Fruit fly (Drosophila melanogaster) whole organism, embryonic: ENCODE results near the gene Rack1.

Source experiments
- Asciz ChIP-seq: fragments of 200-800 bp; sonication (Bioruptor generic); optimal IDR thresholded peaks from 2 replicates; lab custom pipeline; 2017; ENCODE audit warnings: missing biosample characterization, mild to moderate bottlenecking, missing genetic modification characterization, missing genetic modification reagents
- Bgb ChIP-seq: fragments of 200-800 bp; sonication (Bioruptor generic); IDR thresholded peaks from 2 replicates; pipeline ENCODE4 v1.3.6; 2022; ENCODE audit warnings: missing biosample characterization, missing genetic modification characterization; ENCODE audit not compliant: partially characterized antibody
- CG10462 ChIP-seq: fragments of 200-800 bp; sonication (Bioruptor generic); optimal IDR thresholded peaks from 2 replicates; lab custom pipeline; 2016; ENCODE audit warnings: missing biosample characterization, missing genetic modification characterization
- CG10543 ChIP-seq: fragments of 200-800 bp; sonication (Bioruptor generic); optimal IDR thresholded peaks from 3 replicates; lab custom pipeline; 2017; ENCODE audit warnings: missing biosample characterization, mild to moderate bottlenecking, missing genetic modification characterization, moderate library complexity
- CG10565 ChIP-seq: fragments of 200-800 bp; sonication (Bioruptor generic); optimal IDR thresholded peaks from 3 replicates; lab custom pipeline; 2016; ENCODE audit warnings: missing biosample characterization, mild to moderate bottlenecking, missing genetic modification characterization
- CG12071 ChIP-seq: fragments of 200-800 bp; sonication (Bioruptor generic); optimal IDR thresholded peaks from 3 replicates; lab custom pipeline; 2018; ENCODE audit warnings: missing biosample characterization, mild to moderate bottlenecking, missing genetic modification characterization
- CG12219 ChIP-seq: fragments of 200-800 bp; sonication (Bioruptor generic); optimal IDR thresholded peaks from 3 replicates; lab custom pipeline; 2018; ENCODE audit warnings: missing biosample characterization, mild to moderate bottlenecking, missing genetic modification characterization
- CG12299 ChIP-seq: fragments of 200-800 bp; sonication (Bioruptor generic); optimal IDR thresholded peaks from 2 replicates; lab custom pipeline; 2018; ENCODE audit warnings: missing biosample characterization, mild to moderate bottlenecking, missing genetic modification characterization
- CG12659 ChIP-seq: fragments of 200-800 bp; sonication (Bioruptor generic); optimal IDR thresholded peaks from 3 replicates; lab custom pipeline; 2017; ENCODE audit warnings: mild to moderate bottlenecking, missing biosample characterization, missing genetic modification reagents, missing genetic modification characterization
- CG13123 ChIP-seq: fragments of 200-800 bp; sonication (Bioruptor generic); optimal IDR thresholded peaks from 2 replicates; lab custom pipeline; 2016; ENCODE audit warnings: missing biosample characterization, missing genetic modification characterization
- CG15514 ChIP-seq: fragments of 200-800 bp; sonication (Bioruptor generic); optimal IDR thresholded peaks from 3 replicates; lab custom pipeline; 2017; ENCODE audit warnings: missing biosample characterization, missing genetic modification characterization, mild to moderate bottlenecking, moderate library complexity, missing genetic modification reagents
- CG17359 ChIP-seq: fragments of 200-800 bp; sonication (Bioruptor generic); optimal IDR thresholded peaks from 3 replicates; lab custom pipeline; 2018; ENCODE audit warnings: missing biosample characterization, mild to moderate bottlenecking, missing genetic modification characterization, moderate library complexity
- CG2129 ChIP-seq: fragments of 200-800 bp; sonication (Bioruptor generic); IDR thresholded peaks from 2 replicates; pipeline ENCODE4 v1.3.6; 2022; ENCODE audit warnings: missing biosample characterization, missing genetic modification characterization; ENCODE audit not compliant: partially characterized antibody
- CG30431 ChIP-seq: fragments of 200-800 bp; sonication (Bioruptor generic); optimal IDR thresholded peaks from 2 replicates; lab custom pipeline; 2017; ENCODE audit warnings: missing biosample characterization, missing genetic modification characterization
- CG32772 ChIP-seq: fragments of 200-800 bp; sonication (Bioruptor generic); IDR thresholded peaks from 2 replicates; pipeline ENCODE4 v1.3.6; 2022; ENCODE audit warnings: missing biosample characterization, missing genetic modification characterization
- CG3995 ChIP-seq: fragments of 200-800 bp; sonication (Bioruptor generic); optimal IDR thresholded peaks from 3 replicates; lab custom pipeline; 2016; ENCODE audit warnings: missing biosample characterization, missing genetic modification characterization
- CG43689 ChIP-seq: fragments of 200-800 bp; sonication (Bioruptor generic); IDR thresholded peaks from 2 replicates; pipeline ENCODE4 v1.3.6; 2022; ENCODE audit warnings: missing biosample characterization, missing genetic modification characterization
- CG7556 ChIP-seq: fragments of 200-800 bp; sonication (Bioruptor generic); optimal IDR thresholded peaks from 2 replicates; lab custom pipeline; 2017; ENCODE audit warnings: missing biosample characterization, mild to moderate bottlenecking, missing genetic modification characterization
- CG7786 ChIP-seq: fragments of 200-800 bp; sonication (Bioruptor generic); optimal IDR thresholded peaks from 2 replicates; lab custom pipeline; 2016; ENCODE audit warnings: missing biosample characterization, missing genetic modification characterization
- CG7839 ChIP-seq: fragments of 200-800 bp; sonication (Bioruptor generic); optimal IDR thresholded peaks from 3 replicates; lab custom pipeline; 2018; ENCODE audit warnings: missing biosample characterization, mild to moderate bottlenecking, missing genetic modification characterization, moderate library complexity
- CG7987 ChIP-seq: fragments of 200-800 bp; sonication (Bioruptor generic); optimal IDR thresholded peaks from 2 replicates; lab custom pipeline; 2018; ENCODE audit warnings: missing biosample characterization, mild to moderate bottlenecking, missing genetic modification characterization, moderate library complexity
- CG9727 ChIP-seq: fragments of 200-800 bp; sonication (Bioruptor generic); optimal IDR thresholded peaks from 3 replicates; lab custom pipeline; 2017; ENCODE audit warnings: missing biosample characterization, mild to moderate bottlenecking, missing genetic modification characterization
- Dp ChIP-seq: fragments of 200-800 bp; sonication (Bioruptor generic); optimal IDR thresholded peaks from 2 replicates; lab custom pipeline; 2018; ENCODE audit warnings: missing biosample characterization, mild to moderate bottlenecking, missing genetic modification characterization, moderate library complexity
- E2f2 ChIP-seq: fragments of 200-800 bp; sonication (Bioruptor generic); IDR thresholded peaks from 2 replicates; pipeline ENCODE4 v1.3.6; 2022; ENCODE audit warnings: missing biosample characterization, missing genetic modification characterization
- Ets65A ChIP-seq: fragments of 200-800 bp; sonication (Bioruptor generic); peaks from one replicate; lab custom pipeline; 2016; ENCODE audit warnings: missing biosample characterization, missing genetic modification characterization
- HmgD ChIP-seq: fragments of 200-800 bp; sonication (Bioruptor generic); optimal IDR thresholded peaks from 3 replicates; lab custom pipeline; 2016; ENCODE audit warnings: missing biosample characterization, missing genetic modification characterization
- Jarid2 ChIP-seq: fragments of 200-800 bp; sonication (Bioruptor generic); optimal IDR thresholded peaks from 3 replicates; lab custom pipeline; 2017; ENCODE audit warnings: mild to moderate bottlenecking, missing biosample characterization, missing genetic modification reagents, missing genetic modification characterization
- MBD-R2 ChIP-seq: fragments of 200-800 bp; sonication (Bioruptor generic); IDR thresholded peaks from 2 replicates; pipeline ENCODE4 v1.3.6; 2022; ENCODE audit warnings: missing biosample characterization, missing genetic modification characterization
- Meics ChIP-seq: fragments of 200-800 bp; sonication (Bioruptor generic); optimal IDR thresholded peaks from 2 replicates; lab custom pipeline; 2017; ENCODE audit warnings: missing biosample characterization, mild to moderate bottlenecking, missing genetic modification characterization
- Oli ChIP-seq: fragments of 200-800 bp; sonication (Bioruptor generic); optimal IDR thresholded peaks from 2 replicates; lab custom pipeline; 2018; ENCODE audit warnings: missing biosample characterization, mild to moderate bottlenecking, missing genetic modification characterization, moderate library complexity
- Rx ChIP-seq: fragments of 200-800 bp; sonication (Bioruptor generic); IDR thresholded peaks from 2 replicates; pipeline ENCODE4 v1.3.6; 2022; ENCODE audit warnings: missing biosample characterization, missing genetic modification characterization
- Sry-δ ChIP-seq: fragments of 200-800 bp; sonication (Bioruptor generic); optimal IDR thresholded peaks from 2 replicates; lab custom pipeline; 2016; ENCODE audit warnings: missing biosample characterization, missing genetic modification characterization
- ash1 ChIP-seq: fragments of 200-800 bp; sonication (Bioruptor generic); optimal IDR thresholded peaks from 2 replicates; lab custom pipeline; 2018; ENCODE audit warnings: missing biosample characterization, mild to moderate bottlenecking, missing genetic modification characterization
- bigmax ChIP-seq: fragments of 200-800 bp; sonication (Bioruptor generic); optimal IDR thresholded peaks from 2 replicates; lab custom pipeline; 2018; ENCODE audit warnings: missing biosample characterization, mild to moderate bottlenecking, missing genetic modification characterization
- ci ChIP-seq: fragments of 200-800 bp; sonication (Bioruptor generic); IDR thresholded peaks from 3 replicates; pipeline ENCODE4 v1.3.6; 2022; ENCODE audit warnings: missing biosample characterization, missing genetic modification characterization
- crp ChIP-seq, 2 experiments: fragments of 200-800 bp; sonication (Bioruptor generic); optimal IDR thresholded peaks; 2 replicates in 1 of 2; 3 replicates in 1 of 2; lab custom pipeline; 2017; ENCODE audit warnings: missing biosample characterization in 2 of 2, missing genetic modification characterization in 2 of 2, mild to moderate bottlenecking in 1 of 2, moderate library complexity in 1 of 2
- fru ChIP-seq: fragments of >200 bp; optimal IDR thresholded peaks from 2 replicates; lab custom pipeline; 2017
- fu2 ChIP-seq: fragments of 200-800 bp; sonication (Bioruptor generic); optimal IDR thresholded peaks from 2 replicates; lab custom pipeline; 2016; ENCODE audit warnings: missing biosample characterization, missing genetic modification characterization
- grau ChIP-seq: fragments of 200-800 bp; optimal IDR thresholded peaks from 3 replicates; lab custom pipeline; 2019; ENCODE audit warnings: missing biosample characterization, mild to moderate bottlenecking, missing genetic modification characterization, moderate library complexity
- grn ChIP-seq: fragments of 200-800 bp; sonication (Bioruptor generic); optimal IDR thresholded peaks from 3 replicates; lab custom pipeline; 2017; ENCODE audit warnings: missing biosample characterization, missing genetic modification characterization
- hth ChIP-seq: fragments of >200 bp; optimal IDR thresholded peaks from 2 replicates; lab custom pipeline; 2017; ENCODE audit warnings: inconsistent platforms
- lov ChIP-seq, 2 experiments: fragments of 200-800 bp in 1 of 2; fragments of >200 bp in 1 of 2; sonication (Bioruptor generic) in 1 of 2; IDR thresholded peaks in 1 of 2; optimal IDR thresholded peaks in 1 of 2; 2 replicates in 1 of 2; 3 replicates in 1 of 2; pipeline versions ENCODE4 v1.3.6 to Lab custom; 2017 to 2022; ENCODE audit warnings: missing biosample characterization in 1 of 2, missing genetic modification characterization in 1 of 2
- nerfin-2 ChIP-seq: fragments of 200-800 bp; sonication (Bioruptor generic); IDR thresholded peaks from 2 replicates; pipeline ENCODE4 v1.3.6; 2022; ENCODE audit warnings: missing biosample characterization, missing genetic modification characterization; ENCODE audit not compliant: partially characterized antibody
- psq ChIP-seq: fragments of 200-800 bp; sonication (Bioruptor generic); optimal IDR thresholded peaks from 2 replicates; lab custom pipeline; 2017; ENCODE audit warnings: missing biosample characterization, missing genetic modification characterization
- shn ChIP-seq: fragments of 200-800 bp; sonication (Bioruptor generic); optimal IDR thresholded peaks from 3 replicates; lab custom pipeline; 2016; ENCODE audit warnings: missing biosample characterization, missing genetic modification characterization
- sim ChIP-seq: fragments of 200-800 bp; sonication (Bioruptor generic); IDR thresholded peaks from 2 replicates; pipeline ENCODE4 v1.3.6; 2022; ENCODE audit warnings: missing biosample characterization, missing genetic modification characterization
- stc ChIP-seq: fragments of 200-800 bp; sonication (Bioruptor generic); IDR thresholded peaks from 2 replicates; pipeline ENCODE4 v1.3.6; 2022; ENCODE audit warnings: missing biosample characterization, missing genetic modification characterization
- tgo ChIP-seq: fragments of 200-800 bp; sonication (Bioruptor generic); IDR thresholded peaks from 3 replicates; pipeline ENCODE4 v1.3.6; 2022; ENCODE audit warnings: missing biosample characterization, missing genetic modification characterization
- tna ChIP-seq: fragments of 200-800 bp; sonication (Bioruptor generic); IDR thresholded peaks from 2 replicates; pipeline ENCODE4 v1.3.6; 2022; ENCODE audit warnings: missing biosample characterization, missing genetic modification characterization; ENCODE audit not compliant: partially characterized antibody
- zen2 ChIP-seq: fragments of 200-800 bp; sonication (Bioruptor generic); IDR thresholded peaks from 3 replicates; pipeline ENCODE4 v1.3.6; 2022; ENCODE audit warnings: missing biosample characterization, missing genetic modification characterization; ENCODE audit not compliant: partially characterized antibody

The Rack1 gene

DNA sequence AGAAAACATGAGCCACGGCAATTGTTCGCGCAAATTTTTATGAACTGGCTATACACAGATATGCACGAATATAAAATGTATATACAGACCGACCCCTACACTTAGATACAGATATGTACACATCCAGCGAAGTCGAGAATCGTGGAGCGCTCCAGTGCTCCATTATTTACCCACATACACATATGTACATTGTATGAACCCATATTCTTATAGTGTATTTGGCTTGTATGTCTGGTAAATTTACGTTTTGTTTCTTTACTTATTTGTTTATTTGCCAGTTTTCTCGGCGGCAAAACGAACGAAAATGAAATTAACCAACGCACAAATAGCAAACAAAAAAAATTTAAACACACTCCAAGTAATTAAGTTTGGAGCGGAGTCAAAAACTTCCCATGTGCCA is 13.8 kb downstream of the Rack1 start (continued):
- TF ChIP-seq ash1 (GFP tag; lab: Kevin White, UChicago) (peak; percentile 56), hth (lab: Kevin White, UChicago) (no peak), psq (no peak), HmgD (no peak), lov (optimal IDR thresholded peaks at IDR 0.05; lab: Kevin White, UChicago) (no peak), lov (GFP tag; IDR thresholded peaks at IDR 0.05; lab: Robert Waterston, UW) (0 out of 3 replicates have a peak, but pooled peaks have one; percentile 55), sim (GFP tag; lab: Robert Waterston, UW) (no peak), fu2 (GFP tag; lab: Kevin White, UChicago) (no peak), CG30431 (GFP tag; lab: Kevin White, UChicago) (no peak), Ets65A (no peak), CG15514 (GFP tag; lab: Kevin White, UChicago) (peak; percentile 53), CG10462 (no peak), CG7786 (no peak), Bgb (GFP tag; lab: Robert Waterston, UW) (no peak), Sry-δ (peak; percentile 1), stc (GFP tag; lab: Robert Waterston, UW) (no peak; the same call in 1 of the 2 replicates), zen2 (GFP tag; lab: Robert Waterston, UW) (no peak), tna (GFP tag; lab: Robert Waterston, UW) (no peak), shn (GFP tag; lab: Kevin White, UChicago) (no peak), CG12299 (tag; lab: Kevin White, UChicago) (peak; percentile 76), ci (GFP tag; lab: Robert Waterston, UW) (0 out of 3 replicates have a peak, but pooled peaks have one; percentile 30), crp (GFP tag; optimal IDR thresholded peaks at IDR 0.05; lab: Kevin White, UChicago) (no peak), grn (GFP tag; lab: Kevin White, UChicago) (peak; percentile 51), CG43689 (GFP tag; lab: Robert Waterston, UW) (no peak), MBD-R2 (GFP tag; lab: Robert Waterston, UW) (no peak), grau (tag; lab: Kevin White, UChicago) (no peak), CG7839 (tag; lab: Kevin White, UChicago) (peak; percentile 11), CG3995 (GFP tag; lab: Kevin White, UChicago) (no peak), nerfin-2 (GFP tag; lab: Robert Waterston, UW) (no peak), CG7987 (GFP tag; lab: Kevin White, UChicago) (peak; percentile 84), Dp (GFP tag; lab: Kevin White, UChicago) (no peak), CG12659 (peak; percentile 35), CG12071 (peak; percentile 75), fru (lab: Kevin White, UChicago) (no peak), CG13123 (peak; percentile 24), CG10543 (GFP tag; lab: Kevin White, UChicago) (peak; percentile 86), CG2129 (no peak), bigmax (GFP tag; lab: Kevin White, UChicago) (peak; percentile 24), CG7556 (peak; percentile 34), tgo (GFP tag; lab: Robert Waterston, UW) (peak; percentile 27; the same call in 1 of the 3 replicates), Oli (tag; lab: Kevin White, UChicago) (no peak), CG32772 (GFP tag; lab: Robert Waterston, UW) (no peak), CG12219 (peak; percentile 25), Jarid2 (GFP tag; lab: Kevin White, UChicago) (peak; percentile 35), Rx (GFP tag; lab: Robert Waterston, UW) (no peak), E2f2 (peak; percentile 14; the same call in 1 of the 2 replicates), CG9727 (peak; percentile 56), Meics (GFP tag; lab: Kevin White, UChicago) (peak; percentile 69), Asciz (GFP tag; lab: Kevin White, UChicago) (peak; percentile 72), CG17359 (tag; lab: Kevin White, UChicago) (peak; percentile 60), CG10565 (GFP tag; lab: Kevin White, UChicago) (no peak)
